Fruit fly (Drosophila melanogaster): ENCODE results near the gene cnc.

DNA sequence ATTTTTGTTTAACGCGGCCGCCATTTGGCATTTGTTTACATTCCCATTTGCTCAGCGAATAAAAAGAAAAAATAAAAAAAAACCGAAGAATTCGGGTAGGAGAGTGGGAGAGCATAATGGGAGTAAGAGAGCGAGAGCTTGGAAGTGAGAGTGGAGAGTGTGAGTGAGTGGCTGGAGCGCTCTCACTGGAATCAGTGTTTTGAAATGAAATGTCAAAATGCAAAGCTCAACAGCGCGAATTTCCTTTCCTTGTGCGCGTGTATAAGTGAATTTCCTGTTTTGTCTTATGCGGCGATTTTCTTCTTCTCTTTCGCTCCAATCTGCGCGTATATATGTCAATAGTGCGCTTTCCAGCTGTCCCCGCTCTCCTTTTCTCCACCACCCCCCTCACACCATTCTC lies 12.5 kb upstream of the cnc start:
- TF ChIP-seq CG8478 (optimal IDR thresholded peaks at IDR 0.05) (no peak), CTCF (optimal IDR thresholded peaks at IDR 0.05) (no peak)
